Worm (Caenorhabditis elegans) whole organism, midembryonic: ENCODE results near the gene pals-18.

ENCODE experiments used
- T22C8.4 ChIP-seq: fragments of 200-800 bp; sonication (Bioruptor generic); IDR thresholded peaks from 2 replicates; pipeline ENCODE4 v1.3.6; 2022; ENCODE audit warnings: missing genetic modification characterization, missing compliant biosample characterization
- cog-1 ChIP-seq: sonication (generic microtip); optimal IDR thresholded peaks from 2 replicates; lab custom pipeline; 2016; ENCODE audit warnings: missing genetic modification characterization, missing compliant biosample characterization
- flt-1 ChIP-seq: fragments of 200-800 bp; sonication (Bioruptor generic); IDR thresholded peaks from 2 replicates; pipeline ENCODE4 v1.3.6; 2022; ENCODE audit warnings: missing genetic modification characterization, missing compliant biosample characterization
- klf-2 ChIP-seq: fragments of 200-800 bp; sonication (Bioruptor generic); conservative IDR thresholded peaks from 2 replicates; pipeline ENCODE4 v1.3.6; 2022; ENCODE audit warnings: missing genetic modification reagents, missing genetic modification characterization, missing compliant biosample characterization
- med-1 ChIP-seq: sonication (generic microtip); optimal IDR thresholded peaks from 2 replicates; lab custom pipeline; 2017; ENCODE audit warnings: missing genetic modification characterization, mild to moderate bottlenecking, missing compliant biosample characterization, antibody characterized with exemption, missing genetic modification reagents; ENCODE audit not compliant: insufficient read depth
- ref-1 ChIP-seq: fragments of 200-800 bp; sonication (Bioruptor generic); conservative IDR thresholded peaks from 2 replicates; pipeline ENCODE4 v1.3.6; 2022; ENCODE audit warnings: missing genetic modification reagents, missing genetic modification characterization, missing compliant biosample characterization
- tab-1 ChIP-seq: fragments of 200-800 bp; sonication (Bioruptor generic); IDR thresholded peaks from 2 replicates; pipeline ENCODE4 v1.3.6; 2022; ENCODE audit warnings: missing genetic modification characterization, missing compliant biosample characterization
- ztf-23 ChIP-seq: fragments of 200-800 bp; sonication (Bioruptor generic); IDR thresholded peaks from 2 replicates; pipeline ENCODE4 v1.3.6; 2022; ENCODE audit warnings: missing genetic modification reagents, missing genetic modification characterization, missing compliant biosample characterization
- ztf-29 ChIP-seq: fragments of 200-800 bp; sonication (Bioruptor generic); IDR thresholded peaks from 2 replicates; pipeline ENCODE4 v1.3.6; 2022; ENCODE audit warnings: missing genetic modification reagents, missing genetic modification characterization, missing compliant biosample characterization

ce11 chrIII:1413890-1414613 lies 10.8 kb downstream of the pals-18 start, which contains the start of gene Y82E9BR.14:
- no peak for TF ChIP-seq klf-2
- no peak for TF ChIP-seq ref-1 (GFP tag; lab: Robert Waterston, UW)
- no peak for TF ChIP-seq flt-1
- no peak for TF ChIP-seq med-1 (GFP tag; lab: Kevin White, UChicago)
- TF ChIP-seq ztf-23 (GFP tag; lab: Robert Waterston, UW) = no peak
- no peak for TF ChIP-seq T22C8.4 (GFP tag; lab: Robert Waterston, UW)
- TF ChIP-seq cog-1 = no peak
- no peak for TF ChIP-seq tab-1 (GFP tag; lab: Robert Waterston, UW)
- TF ChIP-seq ztf-29 = no peak
